Fruit fly (Drosophila melanogaster) whole organism, wandering third instar larva: Measurements from ENCODE around the gene FER.
A peak's percentile ranks its signal among the peaks of the same experiment; 100 is the strongest.

Experiments
- CrebA ChIP-seq: fragments of 200-800 bp; sonication (Bioruptor generic); optimal IDR thresholded peaks from 2 replicates; lab custom pipeline; 2016; ENCODE audit warnings: missing biosample characterization, mild to moderate bottlenecking, missing genetic modification characterization, borderline replicate concordance
- Dif ChIP-seq: fragments of 200-275, 200-300 bp; sonication (Bioruptor generic); optimal IDR thresholded peaks from 2 replicates; lab custom pipeline; 2018; ENCODE audit warnings: missing biosample characterization, missing genetic modification characterization; ENCODE audit not compliant: partially characterized antibody
- HLH106 ChIP-seq: fragments of 200-800 bp; optimal IDR thresholded peaks from 3 replicates; lab custom pipeline; 2019; ENCODE audit warnings: missing biosample characterization, mild to moderate bottlenecking, missing genetic modification characterization, moderate library complexity
- Vsx2 ChIP-seq: fragments of 200-300, 225-300 bp; sonication (Bioruptor generic); optimal IDR thresholded peaks from 2 replicates; lab custom pipeline; 2018; ENCODE audit warnings: missing biosample characterization, missing genetic modification characterization; ENCODE audit not compliant: partially characterized antibody
- brk ChIP-seq: fragments of 200-800 bp; sonication (Bioruptor generic); optimal IDR thresholded peaks from 2 replicates; lab custom pipeline; 2016; ENCODE audit warnings: missing biosample characterization, mild to moderate bottlenecking, missing genetic modification characterization
- dmrt93B ChIP-seq: fragments of 200-800 bp; sonication (Bioruptor generic); optimal IDR thresholded peaks from 2 replicates; lab custom pipeline; 2018; ENCODE audit warnings: missing biosample characterization, mild to moderate bottlenecking, missing genetic modification characterization
- dsf ChIP-seq: sonication (Bioruptor generic); optimal IDR thresholded peaks from 2 replicates; lab custom pipeline; 2016; ENCODE audit warnings: missing biosample characterization, missing genetic modification characterization, borderline replicate concordance
- fru ChIP-seq: fragments of 200-800 bp; sonication (Bioruptor generic); optimal IDR thresholded peaks from 3 replicates; lab custom pipeline; 2016; ENCODE audit warnings: missing biosample characterization, mild to moderate bottlenecking, missing genetic modification characterization
- h ChIP-seq: fragments of 200-800 bp; sonication (Bioruptor generic); optimal IDR thresholded peaks from 3 replicates; lab custom pipeline; 2016; ENCODE audit warnings: missing biosample characterization, mild to moderate bottlenecking, missing genetic modification characterization
- lola ChIP-seq: fragments of >200 bp; optimal IDR thresholded peaks from 2 replicates; lab custom pipeline; 2017; ENCODE audit warnings: missing biosample characterization, missing genetic modification characterization
- pan ChIP-seq: fragments of >200 bp; optimal IDR thresholded peaks from 2 replicates; lab custom pipeline; 2017
- rgr ChIP-seq: fragments of 200-800 bp; sonication (Bioruptor generic); optimal IDR thresholded peaks from 3 replicates; lab custom pipeline; 2016; ENCODE audit warnings: missing biosample characterization, mild to moderate bottlenecking, missing genetic modification characterization
- sage ChIP-seq: fragments of 200-800 bp; sonication (Bioruptor generic); optimal IDR thresholded peaks from 2 replicates; lab custom pipeline; 2016; ENCODE audit warnings: missing biosample characterization, mild to moderate bottlenecking, missing genetic modification characterization

DNA sequence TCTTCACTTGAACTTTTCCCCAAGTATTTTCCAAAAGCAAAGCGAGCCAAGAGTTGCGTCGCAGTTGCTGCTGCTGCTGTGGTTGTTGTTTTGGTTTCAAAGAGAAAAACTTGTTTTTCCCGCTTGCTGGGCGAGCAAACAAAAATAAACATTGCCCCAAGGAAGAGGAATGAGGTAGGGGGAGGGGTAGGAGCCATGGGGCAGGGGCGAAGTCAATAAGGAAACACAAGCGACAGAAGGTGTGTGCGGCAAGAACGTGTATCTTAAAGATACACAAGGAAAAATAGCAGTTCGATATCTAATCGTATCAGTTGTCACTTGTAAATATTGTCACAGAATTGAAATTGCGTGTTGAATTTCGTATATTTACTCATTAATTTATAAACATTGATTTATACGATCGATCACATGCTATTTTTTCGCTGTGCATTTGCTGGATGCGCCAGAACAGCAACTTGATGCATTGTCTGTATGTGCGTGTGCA is 762 bp downstream of the FER start:
- TF ChIP-seq fru (GFP tag; lab: Kevin White, UChicago) (peak; percentile 94), Vsx2 (GFP tag; lab: Kevin White, UChicago) (no peak), sage (GFP tag; lab: Kevin White, UChicago) (peak; percentile 88), rgr (GFP tag; lab: Kevin White, UChicago) (peak; percentile 94), brk (GFP tag; lab: Kevin White, UChicago) (peak; percentile 86), dmrt93B (peak; percentile 87), pan (no peak), CrebA (GFP tag; lab: Kevin White, UChicago) (no peak), Dif (no peak), h (GFP tag; lab: Kevin White, UChicago) (peak; percentile 94), lola (GFP tag; lab: Kevin White, UChicago) (no peak), HLH106 (peak; percentile 94), dsf (peak; percentile 62)
